Worm (Caenorhabditis elegans): ENCODE measurements around the gene F23A7.1.

F23A7.1 gene

ce11 chrX:16217108-16217507 lies at the start of gene F23A7.1:
TSS of gene F23A7.1 (plus strand) at chrX:16217408.
- TF ChIP-seq cog-1 (tag; optimal IDR thresholded peaks at IDR 0.05), result no peak
- TF ChIP-seq T22C8.4 (GFP tag; IDR thresholded peaks at IDR 0.05), result no peak
- no peak for TF ChIP-seq ref-1 (GFP tag; conservative IDR thresholded peaks at IDR 0.05)

- TF ChIP-seq ztf-29 (GFP tag; IDR thresholded peaks at IDR 0.05) (no peak), T22C8.4 (GFP tag; IDR thresholded peaks at IDR 0.05) (no peak), med-1 (GFP tag; optimal IDR thresholded peaks at IDR 0.05; ENCODE audit: insufficient read depth) (no peak), ref-1 (GFP tag; conservative IDR thresholded peaks at IDR 0.05) (no peak), flt-1 (GFP tag; IDR thresholded peaks at IDR 0.05) (no peak)
Observed at ce11 chrX:16172863-16173262, 44.3 kb upstream of the F23A7.1 start.

- TF ChIP-seq T22C8.4 (GFP tag; IDR thresholded peaks at IDR 0.05) (no peak), med-1 (GFP tag; optimal IDR thresholded peaks at IDR 0.05; ENCODE audit: insufficient read depth) (no peak), flt-1 (GFP tag; IDR thresholded peaks at IDR 0.05) (no peak), ztf-23 (GFP tag; IDR thresholded peaks at IDR 0.05) (no peak), tab-1 (GFP tag; IDR thresholded peaks at IDR 0.05) (no peak), ztf-29 (GFP tag; IDR thresholded peaks at IDR 0.05) (no peak), ref-1 (GFP tag; conservative IDR thresholded peaks at IDR 0.05) (no peak), klf-2 (GFP tag; conservative IDR thresholded peaks at IDR 0.05) (no peak), cog-1 (tag; optimal IDR thresholded peaks at IDR 0.05) (no peak)
Observed at ce11 chrX:16184069-16184468, 33.1 kb upstream of the F23A7.1 start, which contains the start of gene nlp-67. TSS of gene nlp-67 (plus strand) at chrX:16184369.

- TF ChIP-seq klf-2 (GFP tag; conservative IDR thresholded peaks at IDR 0.05), result no peak
- TF ChIP-seq med-1 (GFP tag; optimal IDR thresholded peaks at IDR 0.05; ENCODE audit: insufficient read depth), result no peak
- TF ChIP-seq T22C8.4 (GFP tag; IDR thresholded peaks at IDR 0.05), result no peak
- no peak for TF ChIP-seq flt-1 (GFP tag; IDR thresholded peaks at IDR 0.05)
Observed at ce11 chrX:16189227-16189906, 27.8 kb upstream of the F23A7.1 start, which contains the start of gene slc-25A21. TSS of gene slc-25A21 (plus strand) at chrX:16189856.

ce11 chrX:16192574-16192973 lies 24.6 kb upstream of the F23A7.1 start:
- TF ChIP-seq T22C8.4 (GFP tag; IDR thresholded peaks at IDR 0.05), result no peak
- TF ChIP-seq ztf-23 (GFP tag; IDR thresholded peaks at IDR 0.05), result no peak

ce11 chrX:16199200-16199764 lies 17.9 kb upstream of the F23A7.1 start, which contains the start of gene R11.3:
TSS of gene R11.3 (minus strand) at chrX:16199250.
- TF ChIP-seq ztf-29 (GFP tag; IDR thresholded peaks at IDR 0.05) (peak; percentile 21; the same call in 1 of the 2 replicates), ref-1 (GFP tag; conservative IDR thresholded peaks at IDR 0.05) (no peak)

- no peak for TF ChIP-seq med-1 (GFP tag; optimal IDR thresholded peaks at IDR 0.05; ENCODE audit: insufficient read depth)
- no peak for TF ChIP-seq cog-1 (tag; optimal IDR thresholded peaks at IDR 0.05)
- TF ChIP-seq ztf-23 (GFP tag; IDR thresholded peaks at IDR 0.05), result no peak
- no peak for TF ChIP-seq T22C8.4 (GFP tag; IDR thresholded peaks at IDR 0.05)
- no peak for TF ChIP-seq tab-1 (GFP tag; IDR thresholded peaks at IDR 0.05)
- no peak for TF ChIP-seq klf-2 (GFP tag; conservative IDR thresholded peaks at IDR 0.05)
- no peak for TF ChIP-seq ztf-29 (GFP tag; IDR thresholded peaks at IDR 0.05)
- no peak for TF ChIP-seq flt-1 (GFP tag; IDR thresholded peaks at IDR 0.05)
Observed at ce11 chrX:16202229-16202628, 15.0 kb upstream of the F23A7.1 start.

- TF ChIP-seq klf-2 (GFP tag; conservative IDR thresholded peaks at IDR 0.05) (no peak), flt-1 (GFP tag; IDR thresholded peaks at IDR 0.05) (no peak), ztf-23 (GFP tag; IDR thresholded peaks at IDR 0.05) (no peak), med-1 (GFP tag; optimal IDR thresholded peaks at IDR 0.05; ENCODE audit: insufficient read depth) (no peak), tab-1 (GFP tag; IDR thresholded peaks at IDR 0.05) (no peak)
Observed at ce11 chrX:16204310-16204709, 12.9 kb upstream of the F23A7.1 start.

ce11 chrX:16205880-16206279 lies 11.3 kb upstream of the F23A7.1 start:
- peak; percentile 65 for TF ChIP-seq cog-1 (tag; optimal IDR thresholded peaks at IDR 0.05)
- TF ChIP-seq T22C8.4 (GFP tag; IDR thresholded peaks at IDR 0.05), result peak; percentile 78
- TF ChIP-seq klf-2 (GFP tag; conservative IDR thresholded peaks at IDR 0.05), result no peak
- TF ChIP-seq med-1 (GFP tag; optimal IDR thresholded peaks at IDR 0.05; ENCODE audit: insufficient read depth), result no peak

ce11 chrX:16208123-16208522 lies 9.1 kb upstream of the F23A7.1 start:
- TF ChIP-seq ztf-29 (GFP tag; IDR thresholded peaks at IDR 0.05) (no peak), med-1 (GFP tag; optimal IDR thresholded peaks at IDR 0.05; ENCODE audit: insufficient read depth) (no peak), klf-2 (GFP tag; conservative IDR thresholded peaks at IDR 0.05) (no peak), ztf-23 (GFP tag; IDR thresholded peaks at IDR 0.05) (no peak), T22C8.4 (GFP tag; IDR thresholded peaks at IDR 0.05) (no peak), ref-1 (GFP tag; conservative IDR thresholded peaks at IDR 0.05) (no peak), flt-1 (GFP tag; IDR thresholded peaks at IDR 0.05) (no peak), tab-1 (GFP tag; IDR thresholded peaks at IDR 0.05) (no peak)

- no peak for TF ChIP-seq tab-1 (GFP tag; IDR thresholded peaks at IDR 0.05)
- no peak for TF ChIP-seq med-1 (GFP tag; optimal IDR thresholded peaks at IDR 0.05; ENCODE audit: insufficient read depth)
- TF ChIP-seq klf-2 (GFP tag; conservative IDR thresholded peaks at IDR 0.05), result no peak
- TF ChIP-seq ref-1 (GFP tag; conservative IDR thresholded peaks at IDR 0.05), result no peak
- no peak for TF ChIP-seq T22C8.4 (GFP tag; IDR thresholded peaks at IDR 0.05)
- TF ChIP-seq ztf-23 (GFP tag; IDR thresholded peaks at IDR 0.05), result no peak
- TF ChIP-seq flt-1 (GFP tag; IDR thresholded peaks at IDR 0.05), result no peak
- TF ChIP-seq ztf-29 (GFP tag; IDR thresholded peaks at IDR 0.05), result no peak
- TF ChIP-seq cog-1 (tag; optimal IDR thresholded peaks at IDR 0.05), result no peak
Observed at ce11 chrX:16208667-16209066, 8.5 kb upstream of the F23A7.1 start.
